Fruit fly (Drosophila melanogaster): ENCODE data around the gene CG7049.

CG7049 gene

DNA sequence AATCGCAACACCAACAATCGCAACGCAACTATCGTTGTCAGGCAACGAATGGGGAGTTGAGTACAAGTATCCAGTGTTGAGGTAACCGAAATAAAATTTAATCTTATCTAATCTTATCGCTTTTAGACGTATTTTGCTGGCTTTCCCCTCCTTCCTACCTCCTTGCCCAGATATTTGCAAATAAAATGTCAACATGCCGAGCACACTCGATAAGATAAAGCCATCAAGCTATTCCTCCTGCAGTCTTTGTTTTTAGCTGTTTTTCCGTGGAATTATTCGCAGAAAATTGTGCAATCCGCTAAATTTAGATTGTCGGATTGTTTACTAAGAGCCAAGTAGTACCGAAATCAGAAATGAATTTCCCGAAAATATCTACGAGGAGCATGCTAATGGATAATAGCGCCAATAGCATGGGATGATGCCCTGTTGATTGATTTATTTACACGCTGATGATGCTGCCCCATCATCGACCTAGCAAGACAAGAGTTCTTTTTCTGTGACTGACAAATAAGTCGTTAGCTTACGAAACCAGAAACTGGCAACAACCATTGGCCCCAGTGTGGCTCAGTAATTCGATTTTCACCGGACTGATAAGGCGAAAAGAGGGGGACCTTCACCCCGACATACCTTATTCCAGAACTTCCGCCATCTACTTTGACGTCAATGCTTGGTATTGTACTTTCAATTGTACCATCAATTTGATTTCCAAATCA is 19.3 kb downstream of the CG7049 start (continued):
- TF ChIP-seq dsf (GFP tag; optimal IDR thresholded peaks at IDR 0.05; ENCODE audit: borderline replicate concordance) (no peak), brk (GFP tag; optimal IDR thresholded peaks at IDR 0.05) (peak; percentile 39), Dif (GFP tag; optimal IDR thresholded peaks at IDR 0.05; ENCODE audit: partially characterized antibody) (no peak), Abd-B (GFP tag; optimal IDR thresholded peaks at IDR 0.05) (no peak)

DNA sequence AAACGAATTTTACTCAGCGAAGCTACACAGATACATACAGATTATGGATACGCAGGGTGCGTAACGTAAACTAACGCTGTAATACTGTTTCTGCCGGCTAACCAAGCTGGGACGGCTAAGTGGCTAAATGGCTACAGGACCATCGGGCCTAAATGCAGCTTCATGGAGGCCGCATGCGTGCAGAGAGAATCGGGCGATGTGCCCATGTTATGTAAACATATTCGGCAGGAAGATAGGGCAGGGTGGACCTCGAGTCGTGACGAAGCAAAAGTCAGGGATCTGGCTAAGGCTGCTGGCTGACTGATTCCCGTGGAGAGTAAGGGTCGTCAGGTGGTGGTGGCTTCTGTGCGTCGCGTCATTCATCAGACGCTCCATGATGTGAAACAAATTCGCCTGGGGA is 22.4 kb downstream of the CG7049 start:
- TF ChIP-seq Dfd (GFP tag; optimal IDR thresholded peaks at IDR 0.05) (no peak), sage (GFP tag; optimal IDR thresholded peaks at IDR 0.05) (no peak), dsf (GFP tag; optimal IDR thresholded peaks at IDR 0.05; ENCODE audit: borderline replicate concordance) (no peak), pan (optimal IDR thresholded peaks at IDR 0.05) (no peak), Hnf4 (GFP tag; optimal IDR thresholded peaks at IDR 0.05) (no peak), br (GFP tag; optimal IDR thresholded peaks at IDR 0.05) (no peak), Abd-B (GFP tag; optimal IDR thresholded peaks at IDR 0.05) (no peak), fru (GFP tag; optimal IDR thresholded peaks at IDR 0.05) (no peak), ey (GFP tag; optimal IDR thresholded peaks at IDR 0.05) (no peak), psq (GFP tag; optimal IDR thresholded peaks at IDR 0.05) (no peak)

DNA sequence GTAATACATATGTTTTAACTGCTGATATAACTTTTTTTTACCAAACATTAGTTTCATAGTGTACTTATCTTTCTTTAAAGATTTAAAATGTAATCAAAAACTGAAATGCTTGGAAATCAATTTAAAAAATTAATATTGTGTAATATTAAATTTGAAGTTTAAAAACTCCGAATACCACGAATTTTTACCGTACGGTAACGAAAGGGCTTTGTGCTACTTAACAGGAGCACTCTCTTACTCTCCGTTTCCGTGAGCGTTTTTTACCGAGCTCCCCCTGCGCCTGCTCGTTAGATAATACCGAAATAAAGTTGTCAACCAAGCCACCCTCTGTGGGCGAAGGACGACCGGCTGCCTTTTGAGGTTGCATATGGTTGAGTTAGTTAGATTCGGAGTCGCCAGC is 23.5 kb downstream of the CG7049 start, which contains the start of the genes Dic61B and p130CAS:
Gene Dic61B (minus strand): TSS at position 101 of the 400 bp plus-strand sequence.
Gene p130CAS (plus strand): TSS at position 396 of the 400 bp plus-strand sequence.
- TF ChIP-seq lola (GFP tag; optimal IDR thresholded peaks at IDR 0.05) = no peak
- TF ChIP-seq N (GFP tag; optimal IDR thresholded peaks at IDR 0.05) = no peak
- TF ChIP-seq CrebA (GFP tag; optimal IDR thresholded peaks at IDR 0.05; ENCODE audit: borderline replicate concordance) = no peak
- no peak for TF ChIP-seq Hr78 (GFP tag; optimal IDR thresholded peaks at IDR 0.05)
- no peak for TF ChIP-seq Mio (GFP tag; optimal IDR thresholded peaks at IDR 0.05)
- no peak for TF ChIP-seq tai (GFP tag; optimal IDR thresholded peaks at IDR 0.05)
- TF ChIP-seq Myc (optimal IDR thresholded peaks at IDR 0.05) = no peak
- TF ChIP-seq foxo (GFP tag; optimal IDR thresholded peaks at IDR 0.05) = no peak
- no peak for TF ChIP-seq brk (GFP tag; optimal IDR thresholded peaks at IDR 0.05)
- TF ChIP-seq GATAd (GFP tag; optimal IDR thresholded peaks at IDR 0.05) = no peak
- no peak for TF ChIP-seq Dif (GFP tag; optimal IDR thresholded peaks at IDR 0.05; ENCODE audit: partially characterized antibody)
- no peak for TF ChIP-seq h (GFP tag; optimal IDR thresholded peaks at IDR 0.05)
- TF ChIP-seq CG32264 (GFP tag; optimal IDR thresholded peaks at IDR 0.05) = no peak
- TF ChIP-seq Hr83 (GFP tag; optimal IDR thresholded peaks at IDR 0.05; ENCODE audit: poor library complexity, severe bottlenecking) = no peak
- TF ChIP-seq psq (GFP tag; optimal IDR thresholded peaks at IDR 0.05) = no peak
- no peak for TF ChIP-seq br (GFP tag; optimal IDR thresholded peaks at IDR 0.05)
- TF ChIP-seq fru (GFP tag; optimal IDR thresholded peaks at IDR 0.05) = no peak
- TF ChIP-seq Vsx2 (GFP tag; optimal IDR thresholded peaks at IDR 0.05; ENCODE audit: partially characterized antibody) = no peak
- no peak for TF ChIP-seq Sp1 (GFP tag; optimal IDR thresholded peaks at IDR 0.05)
- TF ChIP-seq Abd-B (GFP tag; optimal IDR thresholded peaks at IDR 0.05) = no peak

DNA sequence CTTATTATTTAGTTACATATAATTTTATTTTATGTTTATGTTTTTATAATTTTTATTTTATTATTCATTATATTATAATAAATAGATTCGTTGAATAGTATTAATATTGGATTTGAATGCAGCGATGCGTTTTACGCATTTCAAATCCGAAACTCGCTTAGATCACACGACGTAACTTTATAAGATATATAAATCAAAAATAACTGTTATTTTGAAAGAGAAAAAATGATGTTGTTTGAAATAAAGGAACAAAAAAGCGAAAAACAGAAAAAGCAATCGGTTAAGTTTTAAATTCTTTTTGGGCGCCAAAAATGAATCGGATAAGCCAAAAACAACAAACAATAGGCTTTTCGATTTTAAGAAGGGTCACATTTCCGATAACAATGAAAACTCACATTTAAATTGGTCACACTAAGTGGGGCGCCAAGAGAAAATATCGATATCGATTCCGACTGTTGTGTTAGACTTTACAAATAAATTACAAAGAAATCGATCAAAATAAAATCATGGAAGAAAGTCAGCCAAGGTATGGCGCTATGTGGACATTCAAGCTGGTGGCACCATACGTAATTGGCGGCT is 29.9 kb downstream of the CG7049 start, which contains the start of gene CG6845:
Gene CG6845 (plus strand): TSS at position 436 of the 579 bp plus-strand sequence.
- no peak for TF ChIP-seq fru (GFP tag; optimal IDR thresholded peaks at IDR 0.05)
- TF ChIP-seq Rel (GFP tag; optimal IDR thresholded peaks at IDR 0.05) = no peak
- TF ChIP-seq Rel (tag; optimal IDR thresholded peaks at IDR 0.05) = peak; percentile 13
- TF ChIP-seq sage (GFP tag; optimal IDR thresholded peaks at IDR 0.05) = peak; percentile 45
- no peak for TF ChIP-seq dsf (GFP tag; optimal IDR thresholded peaks at IDR 0.05; ENCODE audit: borderline replicate concordance)
- TF ChIP-seq Sp1 (GFP tag; optimal IDR thresholded peaks at IDR 0.05) = no peak
- no peak for TF ChIP-seq OdsH (GFP tag; optimal IDR thresholded peaks at IDR 0.05)

DNA sequence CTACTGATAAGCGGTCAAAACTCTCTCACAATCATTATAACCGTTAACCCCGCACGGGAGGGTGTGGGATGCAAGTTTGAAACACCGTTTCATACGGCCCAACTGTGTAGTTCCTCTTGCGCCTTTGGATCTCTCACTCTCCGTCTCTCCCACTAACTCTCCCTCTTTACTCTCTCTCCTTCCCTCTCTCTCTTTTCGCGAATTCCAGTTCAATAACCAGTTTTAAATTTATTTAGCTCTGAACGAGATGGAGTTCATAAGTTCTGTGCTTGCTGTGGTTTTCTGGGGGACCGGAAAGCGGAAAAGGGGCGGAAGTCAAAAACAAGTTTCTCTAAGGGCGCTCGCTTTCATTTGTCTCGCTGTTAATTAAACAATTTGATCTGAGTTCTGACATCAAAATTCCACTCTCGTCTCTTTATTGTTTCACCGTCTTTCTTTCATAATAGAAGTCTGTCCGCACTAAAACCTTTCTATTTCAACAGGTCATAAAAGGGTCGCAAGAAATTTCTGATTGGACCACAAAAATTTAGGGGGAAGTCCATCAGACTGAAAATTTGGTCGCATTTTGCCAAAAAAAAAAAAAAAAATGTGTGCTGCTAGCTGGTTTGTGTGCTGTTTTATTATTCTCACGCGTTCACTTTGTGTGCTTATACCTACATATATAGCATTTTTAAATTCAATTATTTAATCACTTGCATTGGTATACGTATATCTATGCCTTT is 35.0 kb downstream of the CG7049 start:
- TF ChIP-seq psq (GFP tag; optimal IDR thresholded peaks at IDR 0.05) (peak; percentile 47), Rel (GFP tag; optimal IDR thresholded peaks at IDR 0.05) (no peak), Rel (tag; optimal IDR thresholded peaks at IDR 0.05) (peak; percentile 91), woc (GFP tag; optimal IDR thresholded peaks at IDR 0.05) (peak; percentile 24), h (GFP tag; optimal IDR thresholded peaks at IDR 0.05) (no peak), Hr83 (GFP tag; optimal IDR thresholded peaks at IDR 0.05; ENCODE audit: poor library complexity, severe bottlenecking) (peak; percentile 11), ey (GFP tag; optimal IDR thresholded peaks at IDR 0.05) (no peak), dl (GFP tag; optimal IDR thresholded peaks at IDR 0.05; ENCODE audit: insufficient read depth in 1 of 2, partially characterized antibody in 2 of 2) (peak in 1 of 2 experiments; percentile 82), Dif (GFP tag; optimal IDR thresholded peaks at IDR 0.05; ENCODE audit: partially characterized antibody) (peak; percentile 87), brk (GFP tag; optimal IDR thresholded peaks at IDR 0.05) (peak; percentile 37), Vsx2 (GFP tag; optimal IDR thresholded peaks at IDR 0.05; ENCODE audit: partially characterized antibody) (peak; percentile 84), CrebA (GFP tag; optimal IDR thresholded peaks at IDR 0.05; ENCODE audit: borderline replicate concordance) (no peak)
